Worm (Caenorhabditis elegans): Measurements from ENCODE around the gene dpff-1.

DNA sequence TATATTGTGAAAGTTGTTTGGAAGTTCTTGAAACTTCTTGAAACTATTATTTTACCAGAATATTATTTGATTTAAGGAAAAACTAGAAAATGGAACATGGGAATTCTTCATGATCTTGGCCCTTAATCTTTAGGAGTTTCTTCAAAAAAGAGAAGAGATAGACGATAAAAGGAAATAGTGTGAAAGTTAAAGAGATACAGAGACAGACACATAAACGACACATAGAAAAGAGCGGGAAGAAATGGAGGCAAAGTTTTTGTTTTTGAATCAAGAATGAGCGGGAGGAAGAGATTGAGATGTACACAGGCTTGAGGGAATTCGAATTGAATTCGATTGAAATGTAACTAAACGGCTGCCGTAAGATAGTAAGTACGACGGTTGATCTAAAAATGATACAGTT, 8.7 kb downstream of the dpff-1 start:
- TF ChIP-seq him-1 (tag; optimal IDR thresholded peaks at IDR 0.05) = no peak
- no peak for TF ChIP-seq dao-5 (tag; optimal IDR thresholded peaks at IDR 0.05)

All from whole organism, L4/young adult.